Fruit fly (Drosophila melanogaster) whole organism, embryonic: ENCODE results near the gene CG45049.

Experiments
- ATbp ChIP-seq: fragments of 200-800 bp; sonication (Bioruptor generic); optimal IDR thresholded peaks from 2 replicates; lab custom pipeline; 2017; ENCODE audit warnings: missing biosample characterization, mild to moderate bottlenecking, missing genetic modification characterization, missing genetic modification reagents
- Bdp1 ChIP-seq: fragments of 200-800 bp; sonication (Bioruptor generic); optimal IDR thresholded peaks from 3 replicates; lab custom pipeline; 2016; ENCODE audit warnings: missing biosample characterization, missing genetic modification characterization
- CG10267 ChIP-seq: fragments of 200-800 bp; sonication (Bioruptor generic); optimal IDR thresholded peaks from 2 replicates; lab custom pipeline; 2018; ENCODE audit warnings: missing biosample characterization, mild to moderate bottlenecking, missing genetic modification characterization, moderate library complexity
- CG11093 ChIP-seq: fragments of 200-800 bp; sonication (Bioruptor generic); IDR thresholded peaks from 3 replicates; pipeline ENCODE4 v1.3.6; 2022; ENCODE audit warnings: missing biosample characterization, missing genetic modification characterization
- CG12071 ChIP-seq: fragments of 200-800 bp; sonication (Bioruptor generic); optimal IDR thresholded peaks from 3 replicates; lab custom pipeline; 2018; ENCODE audit warnings: missing biosample characterization, mild to moderate bottlenecking, missing genetic modification characterization
- CG12769 ChIP-seq: fragments of 200-800 bp; sonication (Bioruptor generic); optimal IDR thresholded peaks from 2 replicates; lab custom pipeline; 2019; ENCODE audit warnings: missing biosample characterization, mild to moderate bottlenecking, missing genetic modification characterization, moderate library complexity
- CG13424 ChIP-seq: fragments of 200-800 bp; sonication (Bioruptor generic); optimal IDR thresholded peaks from 2 replicates; lab custom pipeline; 2019; ENCODE audit warnings: missing biosample characterization, mild to moderate bottlenecking, missing genetic modification characterization, moderate library complexity
- CG13894 ChIP-seq: fragments of 200-800 bp; sonication (Bioruptor generic); optimal IDR thresholded peaks from 3 replicates; lab custom pipeline; 2018; ENCODE audit warnings: missing biosample characterization, mild to moderate bottlenecking, missing genetic modification characterization, moderate library complexity
- CG15011 ChIP-seq: fragments of 200-800 bp; sonication (Bioruptor generic); optimal IDR thresholded peaks from 3 replicates; lab custom pipeline; 2018; ENCODE audit warnings: missing biosample characterization, mild to moderate bottlenecking, missing genetic modification characterization
- CG15073 ChIP-seq: fragments of 200-800 bp; sonication (Bioruptor generic); optimal IDR thresholded peaks from 2 replicates; lab custom pipeline; 2016; ENCODE audit warnings: missing biosample characterization, missing genetic modification characterization
- CG16815 ChIP-seq: fragments of 200-800 bp; sonication (Bioruptor generic); optimal IDR thresholded peaks from 3 replicates; lab custom pipeline; 2017; ENCODE audit warnings: missing biosample characterization, mild to moderate bottlenecking, missing genetic modification characterization
- CG17359 ChIP-seq: fragments of 200-800 bp; sonication (Bioruptor generic); optimal IDR thresholded peaks from 3 replicates; lab custom pipeline; 2018; ENCODE audit warnings: missing biosample characterization, mild to moderate bottlenecking, missing genetic modification characterization, moderate library complexity
- CG31224 ChIP-seq: fragments of 200-800 bp; sonication (Bioruptor generic); IDR thresholded peaks from 2 replicates; pipeline ENCODE4 v1.3.6; 2022; ENCODE audit warnings: missing biosample characterization, missing genetic modification characterization
- CG32772 ChIP-seq: fragments of 200-800 bp; sonication (Bioruptor generic); IDR thresholded peaks from 2 replicates; pipeline ENCODE4 v1.3.6; 2022; ENCODE audit warnings: missing biosample characterization, missing genetic modification characterization
- CG3407 ChIP-seq: fragments of 200-800 bp; sonication (Bioruptor generic); optimal IDR thresholded peaks from 2 replicates; lab custom pipeline; 2018; ENCODE audit warnings: missing biosample characterization, mild to moderate bottlenecking, missing genetic modification characterization
- CG34422 ChIP-seq: fragments of 200-800 bp; sonication (Bioruptor generic); IDR thresholded peaks from 3 replicates; pipeline ENCODE4 v1.3.6; 2022; ENCODE audit warnings: missing biosample characterization, missing genetic modification characterization
- CG42726 ChIP-seq: fragments of 200-800 bp; sonication (Bioruptor generic); IDR thresholded peaks from 2 replicates; pipeline ENCODE4 v1.3.6; 2022; ENCODE audit warnings: missing biosample characterization, missing genetic modification characterization; ENCODE audit not compliant: partially characterized antibody
- CG4820 ChIP-seq: fragments of 200-800 bp; sonication (Bioruptor generic); optimal IDR thresholded peaks from 3 replicates; lab custom pipeline; 2016; ENCODE audit warnings: missing biosample characterization, missing genetic modification characterization
- CG4854 ChIP-seq: fragments of 200-800 bp; sonication (Bioruptor generic); optimal IDR thresholded peaks from 2 replicates; lab custom pipeline; 2016; ENCODE audit warnings: missing biosample characterization, missing genetic modification characterization, inconsistent platforms
- CG5953 ChIP-seq: fragments of 200-800 bp; sonication (Bioruptor generic); IDR thresholded peaks from 2 replicates; pipeline ENCODE4 v1.3.6; 2022; ENCODE audit warnings: missing biosample characterization, missing genetic modification characterization
- CG6654 ChIP-seq: fragments of 200-800 bp; sonication (Bioruptor generic); optimal IDR thresholded peaks from 2 replicates; lab custom pipeline; 2017; ENCODE audit warnings: missing biosample characterization, mild to moderate bottlenecking, missing genetic modification characterization
- CG6689 ChIP-seq: fragments of 200-800 bp; sonication (Bioruptor generic); IDR thresholded peaks from 2 replicates; pipeline ENCODE4 v1.3.6; 2022; ENCODE audit warnings: missing biosample characterization, missing genetic modification characterization
- CG9437 ChIP-seq: fragments of 200-800 bp; sonication (Bioruptor generic); optimal IDR thresholded peaks from 2 replicates; lab custom pipeline; 2018; ENCODE audit warnings: missing biosample characterization, mild to moderate bottlenecking, missing genetic modification characterization
- CkIIα-i1 ChIP-seq: fragments of 200-800 bp; sonication (Bioruptor generic); IDR thresholded peaks from 2 replicates; pipeline ENCODE4 v1.3.6; 2022; ENCODE audit warnings: missing biosample characterization, missing genetic modification characterization
- D ChIP-seq, 2 experiments: fragments of 200-800 bp in 1 of 2; fragments of >200 bp in 1 of 2; sonication (Bioruptor generic) in 1 of 2; optimal IDR thresholded peaks; 2 replicates in 1 of 2; 3 replicates in 1 of 2; lab custom pipeline; 2017; ENCODE audit warnings: mild to moderate bottlenecking in 1 of 2, missing biosample characterization in 1 of 2, missing genetic modification characterization in 1 of 2, missing genetic modification reagents in 1 of 2
- Deaf1 ChIP-seq: fragments of 200-800 bp; optimal IDR thresholded peaks from 3 replicates; lab custom pipeline; 2019; ENCODE audit warnings: missing biosample characterization, mild to moderate bottlenecking, missing genetic modification characterization, moderate library complexity
- Drgx ChIP-seq: fragments of 200-800 bp; sonication (Bioruptor generic); IDR thresholded peaks from 2 replicates; pipeline ENCODE4 v1.3.6; 2022; ENCODE audit warnings: missing biosample characterization, missing genetic modification characterization
- Gug ChIP-seq: fragments of 200-800 bp; sonication (Bioruptor generic); IDR thresholded peaks from 4 replicates; pipeline ENCODE4 v1.3.6; 2022; ENCODE audit warnings: missing biosample characterization, missing genetic modification characterization
- H15 ChIP-seq: fragments of 200-800 bp; sonication (Bioruptor generic); IDR thresholded peaks from 3 replicates; pipeline ENCODE4 v1.3.6; 2022; ENCODE audit warnings: missing biosample characterization, missing genetic modification characterization
- HLH54F ChIP-seq: fragments of 200-800 bp; sonication (Bioruptor generic); optimal IDR thresholded peaks from 3 replicates; lab custom pipeline; 2016; ENCODE audit warnings: missing biosample characterization, missing genetic modification characterization
- HmgD ChIP-seq: fragments of 200-800 bp; sonication (Bioruptor generic); optimal IDR thresholded peaks from 3 replicates; lab custom pipeline; 2016; ENCODE audit warnings: missing biosample characterization, missing genetic modification characterization
- Hr39 ChIP-seq: fragments of >200 bp; optimal IDR thresholded peaks from 2 replicates; lab custom pipeline; 2017
- Mrtf ChIP-seq: fragments of 200-800 bp; sonication (Bioruptor generic); IDR thresholded peaks from 3 replicates; pipeline ENCODE4 v1.3.6; 2022; ENCODE audit warnings: missing biosample characterization, missing genetic modification characterization
- Myb ChIP-seq: fragments of 200-800 bp; sonication (Bioruptor generic); optimal IDR thresholded peaks from 2 replicates; lab custom pipeline; 2016; ENCODE audit warnings: missing biosample characterization, missing genetic modification characterization
- Nf-YC ChIP-seq: fragments of 200-800 bp; optimal IDR thresholded peaks from 3 replicates; lab custom pipeline; 2019; ENCODE audit warnings: missing biosample characterization, mild to moderate bottlenecking, missing genetic modification characterization, moderate library complexity
- Poxn ChIP-seq: fragments of 200-800 bp; sonication (Bioruptor generic); IDR thresholded peaks from 2 replicates; pipeline ENCODE4 v1.3.6; 2022; ENCODE audit warnings: missing biosample characterization, missing genetic modification characterization
- Sin3A ChIP-seq: fragments of >200 bp; optimal IDR thresholded peaks from 2 replicates; lab custom pipeline; 2018
- Spps ChIP-seq: fragments of 200-800 bp; sonication (Bioruptor generic); optimal IDR thresholded peaks from 2 replicates; lab custom pipeline; 2018; ENCODE audit warnings: missing biosample characterization, mild to moderate bottlenecking, missing genetic modification characterization
- Trl ChIP-seq, 3 experiments: fragments of >200 bp in 2 of 3; fragments of 200-800 bp in 1 of 3; sonication (Bioruptor generic) in 1 of 3; optimal IDR thresholded peaks; 2 replicates in 1 of 3; 3 replicates in 2 of 3; lab custom pipeline; 2016 to 2017; ENCODE audit warnings: missing biosample characterization in 1 of 3, missing genetic modification characterization in 1 of 3
- bowl ChIP-seq: fragments of 200-800 bp; sonication (Bioruptor generic); IDR thresholded peaks from 2 replicates; pipeline ENCODE4 v1.3.6; 2022; ENCODE audit warnings: missing biosample characterization, missing genetic modification characterization
- cwo ChIP-seq: fragments of 200-800 bp; sonication (Bioruptor generic); optimal IDR thresholded peaks from 3 replicates; lab custom pipeline; 2017; ENCODE audit warnings: missing biosample characterization, missing genetic modification characterization, mild to moderate bottlenecking, moderate library complexity, missing genetic modification reagents
- fd96Cb ChIP-seq: fragments of 200-800 bp; sonication (Bioruptor generic); optimal IDR thresholded peaks from 2 replicates; lab custom pipeline; 2018; ENCODE audit warnings: missing biosample characterization, mild to moderate bottlenecking, missing genetic modification characterization, moderate library complexity
- insv ChIP-seq, 2 experiments: fragments of 200-800 bp; sonication (Bioruptor generic); optimal IDR thresholded peaks; 3 replicates each; lab custom pipeline; 2016 to 2018; ENCODE audit warnings: missing biosample characterization in 2 of 2, missing genetic modification characterization in 2 of 2
- inv ChIP-seq: fragments of 200-800 bp; sonication (Bioruptor generic); IDR thresholded peaks from 2 replicates; pipeline ENCODE4 v1.3.6; 2022; ENCODE audit warnings: missing biosample characterization, missing genetic modification characterization; ENCODE audit not compliant: partially characterized antibody
- prd ChIP-seq, 3 experiments: fragments of >200 bp in 2 of 3; fragments of 200-800 bp in 1 of 3; sonication (Bioruptor generic) in 1 of 3; optimal IDR thresholded peaks in 2 of 3; IDR thresholded peaks in 1 of 3; 2 replicates in 2 of 3; 3 replicates in 1 of 3; pipeline versions ENCODE4 v1.3.6 to Lab custom; 2017 to 2022; ENCODE audit warnings: missing biosample characterization in 1 of 3, missing genetic modification characterization in 1 of 3
- so ChIP-seq: fragments of 200-800 bp; sonication (Bioruptor generic); IDR thresholded peaks from 3 replicates; pipeline ENCODE4 v1.3.6; 2022; ENCODE audit warnings: missing biosample characterization, missing genetic modification characterization
- toy ChIP-seq: fragments of 200-800 bp; sonication (Bioruptor generic); IDR thresholded peaks from 2 replicates; pipeline ENCODE4 v1.3.6; 2022; ENCODE audit warnings: missing biosample characterization, missing genetic modification characterization
- unc-4 ChIP-seq: fragments of 200-800 bp; sonication (Bioruptor generic); IDR thresholded peaks from 2 replicates; pipeline ENCODE4 v1.3.6; 2022; ENCODE audit warnings: missing biosample characterization, missing genetic modification characterization; ENCODE audit not compliant: partially characterized antibody

The CG45049 gene

dm6 chr3R:22686336-22686874 is 40.4 kb upstream of the CG45049 start, which contains the start of the genes Gclm and CG17625 (continued):
- no peak for TF ChIP-seq CG3407 (GFP tag; lab: Kevin White, UChicago)
- TF ChIP-seq inv (GFP tag; lab: Robert Waterston, UW), result peak; percentile 60; the same call in 1 of the 2 replicates
- TF ChIP-seq Myb, result peak; percentile 89
- TF ChIP-seq CG9437, result peak; percentile 23
- peak; percentile 75 for TF ChIP-seq unc-4
- TF ChIP-seq H15 (GFP tag; lab: Robert Waterston, UW), result no peak; the same call in 2 of the 3 replicates
- peak; percentile 38 for TF ChIP-seq cwo (GFP tag; lab: Kevin White, UChicago)
- TF ChIP-seq HmgD, result peak; percentile 25
- peak; percentile 32 for TF ChIP-seq CG12071
- peak; percentile 74 for TF ChIP-seq CG34422 (GFP tag; lab: Robert Waterston, UW)
- TF ChIP-seq toy, result 0 out of 2 replicates have a peak, but pooled peaks have one; percentile 10
- TF ChIP-seq Sin3A, result no peak
- TF ChIP-seq CG31224 (GFP tag; lab: Robert Waterston, UW), result 0 out of 2 replicates have a peak, but pooled peaks have one; percentile 16
- 0 out of 2 replicates have a peak, but pooled peaks have one; percentile 47 for TF ChIP-seq CG5953 (GFP tag; lab: Robert Waterston, UW)
- no peak for TF ChIP-seq CG15073
- no peak for TF ChIP-seq Poxn
- peak; percentile 54 for TF ChIP-seq CG17359 (tag; lab: Kevin White, UChicago)
- TF ChIP-seq Hr39 (lab: Kevin White, UChicago), result no peak
- TF ChIP-seq bowl (GFP tag; lab: Robert Waterston, UW), result no peak
- peak; percentile 90 for TF ChIP-seq CG10267 (tag; lab: Kevin White, UChicago)
- TF ChIP-seq Deaf1 (tag; lab: Kevin White, UChicago), result peak; percentile 46
- TF ChIP-seq CkIIα-i1 (GFP tag; lab: Robert Waterston, UW), result no peak
- no peak for TF ChIP-seq insv (GFP tag; optimal IDR thresholded peaks at IDR 0.05; lab: Kevin White, UChicago)
- TF ChIP-seq prd (optimal IDR thresholded peaks at IDR 0.05; lab: Kevin White, UChicago), result no peak
- peak; percentile 67 for TF ChIP-seq prd (GFP tag; IDR thresholded peaks at IDR 0.05; lab: Robert Waterston, UW)
- TF ChIP-seq Bdp1 (GFP tag; lab: Kevin White, UChicago), result peak; percentile 40
- TF ChIP-seq CG12769 (tag; lab: Kevin White, UChicago), result no peak
- no peak for TF ChIP-seq CG4854
- TF ChIP-seq ATbp (GFP tag; lab: Kevin White, UChicago), result no peak
- TF ChIP-seq CG42726, result peak; percentile 43; the same call in 1 of the 2 replicates
- TF ChIP-seq Mrtf (GFP tag; lab: Robert Waterston, UW), result peak; percentile 33; the same call in 1 of the 3 replicates
- no peak for TF ChIP-seq CG32772 (GFP tag; lab: Robert Waterston, UW)
- TF ChIP-seq CG6654, result no peak
- TF ChIP-seq Drgx (GFP tag; lab: Robert Waterston, UW), result peak; percentile 44
- TF ChIP-seq D (optimal IDR thresholded peaks at IDR 0.05; lab: Kevin White, UChicago), result no peak
- TF ChIP-seq D (GFP tag; optimal IDR thresholded peaks at IDR 0.05; lab: Kevin White, UChicago), result no peak
- TF ChIP-seq CG13424 (tag; lab: Kevin White, UChicago), result peak; percentile 58
- no peak for TF ChIP-seq CG15011 (GFP tag; lab: Kevin White, UChicago)
- no peak for TF ChIP-seq fd96Cb (tag; lab: Kevin White, UChicago)
- no peak for TF ChIP-seq CG4820 (GFP tag; lab: Kevin White, UChicago)
- 0 out of 3 replicates have a peak, but pooled peaks have one; percentile 53 for TF ChIP-seq CG11093
- TF ChIP-seq Trl (optimal IDR thresholded peaks at IDR 0.05; lab: Kevin White, UChicago), result no peak
- TF ChIP-seq Trl (GFP tag; optimal IDR thresholded peaks at IDR 0.05; lab: Kevin White, UChicago), result no peak
- peak; percentile 49 for TF ChIP-seq HLH54F (GFP tag; lab: Kevin White, UChicago)
- 0 out of 3 replicates have a peak, but pooled peaks have one; percentile 32 for TF ChIP-seq so
- peak; percentile 65 for TF ChIP-seq CG13894 (tag; lab: Kevin White, UChicago)
- peak; percentile 7 for TF ChIP-seq CG16815 (GFP tag; lab: Kevin White, UChicago)
- TF ChIP-seq CG6689 (GFP tag; lab: Robert Waterston, UW), result peak; percentile 60; the same call in 1 of the 2 replicates
- TF ChIP-seq Spps, result no peak
- peak; percentile 60 for TF ChIP-seq Nf-YC (tag; lab: Kevin White, UChicago)
- peak; percentile 6; the same call in 1 of the 4 replicates for TF ChIP-seq Gug (GFP tag; lab: Robert Waterston, UW)
